Fruit fly (Drosophila melanogaster) whole organism: ENCODE data around the gene b6.

Experiments used
- CG8478 ChIP-seq: fragments of >200 bp; optimal IDR thresholded peaks from 2 replicates; lab custom pipeline; 2018; ENCODE audit warnings: inconsistent platforms
- Dll ChIP-seq: fragments of >200 bp; optimal IDR thresholded peaks from 2 replicates; lab custom pipeline; 2017
- EcR ChIP-seq, 2 experiments: fragments of >200 bp; optimal IDR thresholded peaks; 2 replicates each; lab custom pipeline; 2017; ENCODE audit warnings: missing biosample characterization in 2 of 2, missing genetic modification characterization in 2 of 2, missing genetic modification reagents in 2 of 2
- pan ChIP-seq: fragments of >200 bp; optimal IDR thresholded peaks from 2 replicates; lab custom pipeline; 2017
- psq ChIP-seq: fragments of >200 bp; optimal IDR thresholded peaks from 2 replicates; lab custom pipeline; 2017
- usp ChIP-seq: fragments of >200 bp; optimal IDR thresholded peaks from 2 replicates; lab custom pipeline; 2017; ENCODE audit warnings: missing biosample characterization, missing genetic modification characterization, mixed read lengths

The b6 gene

DNA sequence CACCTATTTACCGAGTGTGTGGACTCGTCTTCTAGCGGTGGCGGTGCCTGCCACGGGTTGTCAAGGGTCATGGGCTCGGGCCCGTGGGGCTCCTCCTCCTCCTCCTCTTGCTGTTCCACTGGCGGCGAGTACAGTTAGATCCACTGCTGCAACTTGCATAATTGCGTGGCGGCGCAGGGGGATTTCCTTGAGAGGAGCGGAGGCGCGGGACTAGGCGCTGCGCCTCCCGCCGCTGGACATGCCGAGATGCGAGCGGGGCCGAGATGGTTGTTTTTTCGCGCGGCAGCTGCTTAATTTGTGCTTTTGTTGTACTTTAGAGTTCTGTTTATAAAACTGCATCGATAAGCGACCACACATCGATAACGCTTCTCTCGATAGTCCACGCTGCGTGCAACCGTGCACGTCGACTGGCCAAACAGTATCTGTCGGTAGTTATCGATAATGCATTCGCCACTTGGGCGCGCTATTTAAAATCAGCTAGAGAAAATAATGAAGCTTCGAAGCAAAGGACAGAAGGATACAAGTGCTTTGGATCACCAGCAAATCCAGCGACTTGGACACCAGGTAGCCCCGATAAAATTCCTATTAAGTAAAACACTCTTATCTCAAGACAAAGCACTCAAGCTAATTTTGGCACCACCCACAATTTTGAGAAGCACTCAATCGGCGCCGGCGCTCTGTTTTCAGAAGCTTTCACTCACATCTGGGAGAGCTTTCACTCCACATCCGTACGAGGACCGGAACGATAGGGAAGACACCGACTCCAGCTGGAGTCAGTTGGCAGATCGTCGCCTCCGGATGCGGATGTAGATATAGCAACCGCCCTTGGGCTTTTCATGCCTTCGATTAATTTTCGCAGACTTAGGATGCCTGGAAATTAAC lies 9.3 kb downstream of the b6 start, which contains the start of gene a6:
Gene a6, minus strand, starts transcription at position 361 of the 882 bp plus-strand sequence.
- no peak for TF ChIP-seq psq (lab: Kevin White, UChicago)
- no peak for TF ChIP-seq pan
- TF ChIP-seq CG8478 (lab: Kevin White, UChicago): no peak
- no peak for TF ChIP-seq Dll (lab: Kevin White, UChicago)
- no peak for TF ChIP-seq EcR (GFP tag; optimal IDR thresholded peaks at IDR 0.05; lab: Kevin White, UChicago)
- no peak for TF ChIP-seq usp (GFP tag; lab: Kevin White, UChicago)

DNA sequence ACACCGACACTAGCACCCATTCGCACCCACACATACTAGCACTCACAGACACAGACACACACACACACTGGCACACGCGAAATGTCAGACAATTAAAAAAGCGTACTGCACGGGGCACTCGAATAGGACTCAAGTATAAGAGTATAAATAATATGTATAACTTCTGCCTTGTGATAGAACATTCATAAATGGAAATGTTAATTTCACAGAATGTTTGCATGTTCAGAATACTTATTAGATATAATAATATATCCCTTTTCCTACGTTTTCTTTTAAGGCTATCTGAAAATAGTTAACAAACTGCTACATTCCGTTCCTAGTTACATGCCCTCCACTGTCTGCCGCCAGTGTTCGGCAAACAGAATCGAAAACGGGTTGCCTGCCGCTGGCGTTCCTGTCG lies 19.5 kb downstream of the b6 start:
- TF ChIP-seq pan (no peak), CG8478 (lab: Kevin White, UChicago) (no peak), psq (lab: Kevin White, UChicago) (no peak), Dll (lab: Kevin White, UChicago) (no peak)

DNA sequence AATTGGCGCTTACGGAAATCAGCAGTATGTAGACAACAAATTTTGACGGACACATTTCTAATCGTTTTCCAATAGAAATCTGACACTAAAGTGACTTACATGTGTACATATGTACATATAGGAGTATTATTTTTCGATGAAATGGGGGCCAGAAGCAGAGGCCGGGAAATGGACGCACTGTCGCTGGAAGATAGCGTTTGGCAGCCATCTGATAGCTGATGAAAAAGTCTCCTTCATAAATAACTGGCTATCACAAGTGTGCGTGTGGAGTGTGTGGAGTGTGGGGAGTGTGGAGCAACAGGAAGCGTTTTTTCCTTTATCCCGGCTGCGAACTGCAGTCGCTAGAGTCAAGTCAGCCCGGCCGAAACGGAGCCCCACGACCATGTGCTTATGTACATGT lies 23.7 kb downstream of the b6 start, which contains the start of gene CG3795:
Gene CG3795, minus strand, starts transcription at position 101 of the 400 bp plus-strand sequence.
- TF ChIP-seq CG8478 (lab: Kevin White, UChicago) (no peak), EcR (GFP tag; optimal IDR thresholded peaks at IDR 0.05; lab: Kevin White, UChicago) (no peak), usp (GFP tag; lab: Kevin White, UChicago) (no peak), Dll (lab: Kevin White, UChicago) (no peak), pan (no peak), psq (lab: Kevin White, UChicago) (no peak)

- TF ChIP-seq EcR (GFP tag; optimal IDR thresholded peaks at IDR 0.05; lab: Kevin White, UChicago) (no peak), psq (lab: Kevin White, UChicago) (no peak), pan (no peak), usp (GFP tag; lab: Kevin White, UChicago) (no peak), CG8478 (lab: Kevin White, UChicago) (no peak), Dll (lab: Kevin White, UChicago) (no peak)
These were observed 28.4 kb downstream of the b6 start for dm6 chrX:1714874-1715273.

DNA sequence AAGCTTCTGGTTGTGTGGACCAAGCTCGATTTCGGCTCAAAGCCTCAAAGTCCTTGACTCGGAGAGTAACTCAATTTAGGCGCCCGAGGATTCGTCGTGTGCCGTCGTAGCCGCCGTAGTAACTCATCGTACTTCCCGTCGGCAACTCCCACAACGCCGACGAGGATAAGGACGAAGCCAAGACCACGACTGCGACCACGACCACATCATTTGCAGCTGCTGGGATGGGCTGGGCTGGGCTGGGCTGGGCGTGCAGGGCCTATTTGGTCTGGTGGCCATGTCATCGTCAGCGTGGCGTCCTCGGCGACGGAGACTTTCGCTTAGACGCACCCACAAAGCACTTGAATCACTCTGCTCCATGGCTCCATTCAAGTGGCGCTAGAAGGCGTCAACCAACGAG lies 48.7 kb downstream of the b6 start:
- no peak for TF ChIP-seq usp (GFP tag; lab: Kevin White, UChicago)
- TF ChIP-seq CG8478 (lab: Kevin White, UChicago): no peak
- TF ChIP-seq pan: no peak
- no peak for TF ChIP-seq psq (lab: Kevin White, UChicago)
- no peak for TF ChIP-seq Dll (lab: Kevin White, UChicago)
- no peak for TF ChIP-seq EcR (GFP tag; optimal IDR thresholded peaks at IDR 0.05; lab: Kevin White, UChicago)
